Fruit fly (Drosophila melanogaster) S2 (cell line): ENCODE results near the gene nst.

Source experiments
- CG8478 ChIP-seq: fragments of >200 bp; optimal IDR thresholded peaks from 2 replicates; lab custom pipeline; 2018
- CTCF ChIP-seq, 2 experiments: fragments of >200 bp; optimal IDR thresholded peaks; 2 replicates each; lab custom pipeline; 2018

The nst gene

dm6 chr3L:12529431-12530007 lies 452 bp downstream of the nst start:
- TF ChIP-seq CTCF (optimal IDR thresholded peaks at IDR 0.05; lab: Kevin White, UChicago) (no peak), CG8478 (lab: Kevin White, UChicago) (no peak)

- TF ChIP-seq CG8478 (lab: Kevin White, UChicago) (no peak), CTCF (optimal IDR thresholded peaks at IDR 0.05; lab: Kevin White, UChicago) (peak; percentile 77 to 91)
These were observed 3.4 kb downstream of the nst start, which contains the start of gene eIF2beta for dm6 chr3L:12526433-12527113. TSS of gene eIF2beta (minus strand) at chr3L:12526731.

- no peak for TF ChIP-seq CTCF (optimal IDR thresholded peaks at IDR 0.05; lab: Kevin White, UChicago)
- no peak for TF ChIP-seq CG8478 (lab: Kevin White, UChicago)
These were observed 6.0 kb downstream of the nst start, which contains the start of the genes ver and Gcn5 for dm6 chr3L:12523941-12524340. TSS of gene ver (plus strand) at chr3L:12523987. TSS of gene Gcn5 (minus strand) at chr3L:12524014.

dm6 chr3L:12519315-12519714 lies 10.7 kb downstream of the nst start:
- TF ChIP-seq CTCF (optimal IDR thresholded peaks at IDR 0.05; lab: Kevin White, UChicago) (no peak), CG8478 (lab: Kevin White, UChicago) (no peak)

dm6 chr3L:12517443-12518209 lies 12.3 kb downstream of the nst start:
- TF ChIP-seq CTCF (optimal IDR thresholded peaks at IDR 0.05; lab: Kevin White, UChicago) (no peak), CG8478 (lab: Kevin White, UChicago) (no peak)

dm6 chr3L:12515691-12516455 lies 14.1 kb downstream of the nst start:
- TF ChIP-seq CTCF (optimal IDR thresholded peaks at IDR 0.05; lab: Kevin White, UChicago) (no peak), CG8478 (lab: Kevin White, UChicago) (no peak)

dm6 chr3L:12514762-12515215 lies 15.2 kb downstream of the nst start, which contains the start of the genes sti and tral:
TSS of gene sti (minus strand) at chr3L:12514815.
TSS of gene tral (plus strand) at chr3L:12515059.
- TF ChIP-seq CG8478 (lab: Kevin White, UChicago) (no peak), CTCF (optimal IDR thresholded peaks at IDR 0.05; lab: Kevin White, UChicago) (no peak)

- TF ChIP-seq CTCF (optimal IDR thresholded peaks at IDR 0.05; lab: Kevin White, UChicago) (no peak), CG8478 (lab: Kevin White, UChicago) (no peak)
These were observed 22.4 kb downstream of the nst start, which contains the start of gene CG10654 for dm6 chr3L:12507571-12507970. TSS of gene CG10654 (minus strand) at chr3L:12507840.

dm6 chr3L:12506963-12507552 lies 22.9 kb downstream of the nst start:
- TF ChIP-seq CTCF (optimal IDR thresholded peaks at IDR 0.05; lab: Kevin White, UChicago): no peak
- TF ChIP-seq CG8478 (lab: Kevin White, UChicago): no peak

dm6 chr3L:12505990-12506389 lies 24.0 kb downstream of the nst start:
- TF ChIP-seq CTCF (optimal IDR thresholded peaks at IDR 0.05; lab: Kevin White, UChicago) (no peak), CG8478 (lab: Kevin White, UChicago) (no peak)

- no peak for TF ChIP-seq CTCF (optimal IDR thresholded peaks at IDR 0.05; lab: Kevin White, UChicago)
- no peak for TF ChIP-seq CG8478 (lab: Kevin White, UChicago)
These were observed 25.9 kb downstream of the nst start, which contains the start of the genes CG10646 and vih for dm6 chr3L:12503865-12504650. TSS of gene CG10646 (minus strand) at chr3L:12503894. TSS of gene vih (plus strand) at chr3L:12504292.

- TF ChIP-seq CTCF (optimal IDR thresholded peaks at IDR 0.05; lab: Kevin White, UChicago) (no peak), CG8478 (lab: Kevin White, UChicago) (no peak)
These were observed 28.7 kb downstream of the nst start, which contains the start of the genes CG10638 and CG10681 for dm6 chr3L:12501249-12501648. TSS of gene CG10638 (minus strand) at chr3L:12501311. TSS of gene CG10681 (plus strand) at chr3L:12501513.
